Fruit fly (Drosophila melanogaster) whole organism, pupa: Measurements from ENCODE around the gene Taf3.

Source experiments
- D1 ChIP-seq: fragments of 200-800 bp; sonication (Bioruptor generic); optimal IDR thresholded peaks from 2 replicates; lab custom pipeline; 2018; ENCODE audit warnings: missing biosample characterization, mild to moderate bottlenecking, missing genetic modification characterization, moderate library complexity
- rn ChIP-seq: fragments of 200-800 bp; sonication (Bioruptor generic); IDR thresholded peaks from 2 replicates; pipeline ENCODE4 v1.3.6; 2022; ENCODE audit warnings: missing biosample characterization, missing genetic modification characterization

DNA sequence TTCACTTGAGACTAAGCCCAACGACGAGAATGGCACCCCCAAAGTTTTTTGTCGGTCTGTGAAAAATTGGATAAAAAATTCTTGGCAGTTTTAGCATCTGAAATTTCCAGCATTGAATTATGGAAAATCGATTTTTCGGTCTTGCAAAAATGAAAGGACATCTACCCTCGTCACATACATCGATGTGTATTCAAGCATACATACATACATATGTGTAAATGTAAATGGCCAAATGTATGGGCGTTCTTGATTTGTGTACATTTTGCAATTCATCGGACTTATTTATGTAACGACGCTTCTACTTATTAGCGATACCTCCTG is 22.9 kb upstream of the Taf3 start:
- TF ChIP-seq D1 (tag; lab: Kevin White, UChicago) (no peak), rn (GFP tag; lab: Robert Waterston, UW) (no peak)
